Fruit fly (Drosophila melanogaster) whole organism, embryonic: ENCODE results near the gene CG1273.

ENCODE experiments used
- CG12155 ChIP-seq: fragments of 200-800 bp; sonication (Bioruptor generic); optimal IDR thresholded peaks from 3 replicates; lab custom pipeline; 2016; ENCODE audit warnings: missing biosample characterization, missing genetic modification characterization
- CG5180 ChIP-seq: fragments of 200-800 bp; sonication (Bioruptor generic); optimal IDR thresholded peaks from 3 replicates; lab custom pipeline; 2017; ENCODE audit warnings: missing biosample characterization, missing genetic modification characterization, mild to moderate bottlenecking, moderate library complexity, missing genetic modification reagents
- CG9797 ChIP-seq: fragments of 200-800 bp; sonication (Bioruptor generic); optimal IDR thresholded peaks from 3 replicates; lab custom pipeline; 2018; ENCODE audit warnings: missing biosample characterization, mild to moderate bottlenecking, missing genetic modification characterization
- NfI ChIP-seq: fragments of 200-800 bp; sonication (Bioruptor generic); optimal IDR thresholded peaks from 3 replicates; lab custom pipeline; 2018; ENCODE audit warnings: missing biosample characterization, mild to moderate bottlenecking, missing genetic modification characterization, moderate library complexity
- Spps ChIP-seq: fragments of 200-800 bp; sonication (Bioruptor generic); optimal IDR thresholded peaks from 2 replicates; lab custom pipeline; 2018; ENCODE audit warnings: missing biosample characterization, mild to moderate bottlenecking, missing genetic modification characterization
- kay ChIP-seq: fragments of 200-800 bp; sonication (Bioruptor generic); optimal IDR thresholded peaks from 2 replicates; lab custom pipeline; 2016; ENCODE audit warnings: missing biosample characterization, missing genetic modification characterization

DNA sequence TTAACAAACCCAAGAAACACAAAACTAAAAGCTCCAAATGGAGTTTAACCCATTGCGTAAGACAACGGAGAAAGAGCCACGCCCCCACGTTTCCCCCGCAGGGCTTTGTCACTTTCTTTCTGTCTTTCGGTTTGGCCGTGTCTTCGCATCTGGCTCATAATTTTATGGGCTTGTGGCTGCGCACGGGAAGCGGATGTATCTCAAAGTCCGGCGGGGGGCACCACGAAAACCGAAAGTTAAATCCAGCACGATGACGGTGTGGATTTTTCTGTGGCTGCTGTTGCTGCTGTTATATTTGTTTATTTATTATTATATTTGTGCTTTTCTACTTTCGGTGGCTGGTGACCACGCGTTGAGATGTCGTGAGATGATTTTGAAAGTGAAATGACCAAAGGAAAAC, 33.2 kb downstream of the CG1273 start:
- TF ChIP-seq CG12155 (GFP tag; lab: Kevin White, UChicago) (no peak), CG9797 (GFP tag; lab: Kevin White, UChicago) (no peak), Spps (tag; lab: Kevin White, UChicago) (no peak), CG5180 (no peak), kay (GFP tag; lab: Kevin White, UChicago) (no peak), NfI (GFP tag; lab: Kevin White, UChicago) (no peak)
